Fruit fly (Drosophila melanogaster) whole organism, embryonic: ENCODE data around the gene bbg.

Experiments used
- Adf1 ChIP-seq: fragments of 200-800 bp; sonication (Bioruptor generic); IDR thresholded peaks from 2 replicates; pipeline ENCODE4 v1.3.6; 2022; ENCODE audit warnings: missing biosample characterization, missing genetic modification characterization
- Bteb2 ChIP-seq: fragments of 200-800 bp; sonication (Bioruptor generic); optimal IDR thresholded peaks from 2 replicates; lab custom pipeline; 2016; ENCODE audit warnings: missing biosample characterization, missing genetic modification characterization
- CG10654 ChIP-seq: fragments of 200-800 bp; sonication (Bioruptor generic); optimal IDR thresholded peaks from 2 replicates; lab custom pipeline; 2016; ENCODE audit warnings: missing biosample characterization, missing genetic modification characterization
- CG11695 ChIP-seq: fragments of 200-800 bp; sonication (Bioruptor generic); IDR thresholded peaks from 3 replicates; pipeline ENCODE4 v1.3.6; 2022; ENCODE audit warnings: missing biosample characterization, missing genetic modification characterization
- CG12104 ChIP-seq: fragments of 200-800 bp; sonication (Bioruptor generic); optimal IDR thresholded peaks from 3 replicates; lab custom pipeline; 2016; ENCODE audit warnings: missing biosample characterization, missing genetic modification characterization
- CG14965 ChIP-seq: fragments of 200-800 bp; sonication (Bioruptor generic); optimal IDR thresholded peaks from 2 replicates; lab custom pipeline; 2016; ENCODE audit warnings: missing biosample characterization, missing genetic modification characterization, borderline replicate concordance
- CG15011 ChIP-seq: fragments of 200-800 bp; sonication (Bioruptor generic); optimal IDR thresholded peaks from 3 replicates; lab custom pipeline; 2018; ENCODE audit warnings: missing biosample characterization, mild to moderate bottlenecking, missing genetic modification characterization
- CG15696 ChIP-seq: fragments of 200-800 bp; sonication (Bioruptor generic); optimal IDR thresholded peaks from 2 replicates; lab custom pipeline; 2019; ENCODE audit warnings: missing biosample characterization, mild to moderate bottlenecking, missing genetic modification characterization, moderate library complexity
- CG16779 ChIP-seq: fragments of 200-800 bp; sonication (Bioruptor generic); IDR thresholded peaks from 2 replicates; pipeline ENCODE4 v1.3.6; 2022; ENCODE audit warnings: missing biosample characterization, missing genetic modification characterization
- CG17186 ChIP-seq: fragments of 200-800 bp; sonication (Bioruptor generic); optimal IDR thresholded peaks from 3 replicates; lab custom pipeline; 2017; ENCODE audit warnings: missing biosample characterization, missing genetic modification reagents, missing genetic modification characterization
- CG31224 ChIP-seq: fragments of 200-800 bp; sonication (Bioruptor generic); IDR thresholded peaks from 2 replicates; pipeline ENCODE4 v1.3.6; 2022; ENCODE audit warnings: missing biosample characterization, missing genetic modification characterization
- CG34376 ChIP-seq: fragments of 200-800 bp; sonication (Bioruptor generic); optimal IDR thresholded peaks from 2 replicates; lab custom pipeline; 2018; ENCODE audit warnings: missing biosample characterization, mild to moderate bottlenecking, missing genetic modification characterization
- CG4617 ChIP-seq: fragments of 200-800 bp; sonication (Bioruptor generic); optimal IDR thresholded peaks from 3 replicates; lab custom pipeline; 2016; ENCODE audit warnings: missing biosample characterization, missing genetic modification characterization, borderline replicate concordance
- CG5953 ChIP-seq: fragments of 200-800 bp; sonication (Bioruptor generic); IDR thresholded peaks from 2 replicates; pipeline ENCODE4 v1.3.6; 2022; ENCODE audit warnings: missing biosample characterization, missing genetic modification characterization
- CG7786 ChIP-seq: fragments of 200-800 bp; sonication (Bioruptor generic); optimal IDR thresholded peaks from 2 replicates; lab custom pipeline; 2016; ENCODE audit warnings: missing biosample characterization, missing genetic modification characterization
- CG7928 ChIP-seq: fragments of 200-800 bp; sonication (Bioruptor generic); optimal IDR thresholded peaks from 2 replicates; lab custom pipeline; 2017; ENCODE audit warnings: missing biosample characterization, mild to moderate bottlenecking, missing genetic modification characterization
- CG7963 ChIP-seq: fragments of 200-800 bp; sonication (Bioruptor generic); IDR thresholded peaks from 3 replicates; pipeline ENCODE4 v1.3.6; 2022; ENCODE audit warnings: missing biosample characterization, missing genetic modification characterization; ENCODE audit not compliant: partially characterized antibody
- CG8944 ChIP-seq: fragments of 200-800 bp; sonication (Bioruptor generic); optimal IDR thresholded peaks from 3 replicates; lab custom pipeline; 2016; ENCODE audit warnings: missing biosample characterization, missing genetic modification characterization
- CG9215 ChIP-seq: fragments of 200-800 bp; sonication (Bioruptor generic); IDR thresholded peaks from 2 replicates; pipeline ENCODE4 v1.3.6; 2022; ENCODE audit warnings: missing biosample characterization, missing genetic modification characterization
- CG9609 ChIP-seq: fragments of 200-800 bp; sonication (Bioruptor generic); optimal IDR thresholded peaks from 3 replicates; lab custom pipeline; 2016; ENCODE audit warnings: missing biosample characterization, missing genetic modification characterization
- Chrac-16 ChIP-seq: fragments of 200-800 bp; sonication (Bioruptor generic); optimal IDR thresholded peaks from 3 replicates; lab custom pipeline; 2016; ENCODE audit warnings: missing biosample characterization, missing genetic modification characterization
- CoRest ChIP-seq: fragments of 200-800 bp; sonication (Bioruptor generic); optimal IDR thresholded peaks from 3 replicates; lab custom pipeline; 2018; ENCODE audit warnings: missing biosample characterization, mild to moderate bottlenecking, missing genetic modification characterization, moderate library complexity
- Dp ChIP-seq: fragments of 200-800 bp; sonication (Bioruptor generic); optimal IDR thresholded peaks from 2 replicates; lab custom pipeline; 2018; ENCODE audit warnings: missing biosample characterization, mild to moderate bottlenecking, missing genetic modification characterization, moderate library complexity
- E2f2 ChIP-seq: fragments of 200-800 bp; sonication (Bioruptor generic); IDR thresholded peaks from 2 replicates; pipeline ENCODE4 v1.3.6; 2022; ENCODE audit warnings: missing biosample characterization, missing genetic modification characterization
- HLH4C ChIP-seq: fragments of 200-800 bp; sonication (Bioruptor generic); IDR thresholded peaks from 3 replicates; pipeline ENCODE4 v1.3.6; 2022; ENCODE audit warnings: missing biosample characterization, missing genetic modification characterization; ENCODE audit not compliant: partially characterized antibody
- MBD-R2 ChIP-seq: fragments of 200-800 bp; sonication (Bioruptor generic); IDR thresholded peaks from 2 replicates; pipeline ENCODE4 v1.3.6; 2022; ENCODE audit warnings: missing biosample characterization, missing genetic modification characterization
- Mes4 ChIP-seq: fragments of 200-800 bp; sonication (Bioruptor generic); optimal IDR thresholded peaks from 2 replicates; lab custom pipeline; 2016; ENCODE audit warnings: missing biosample characterization, missing genetic modification characterization
- Myb ChIP-seq: fragments of 200-800 bp; sonication (Bioruptor generic); optimal IDR thresholded peaks from 2 replicates; lab custom pipeline; 2016; ENCODE audit warnings: missing biosample characterization, missing genetic modification characterization
- Rx ChIP-seq: fragments of 200-800 bp; sonication (Bioruptor generic); IDR thresholded peaks from 2 replicates; pipeline ENCODE4 v1.3.6; 2022; ENCODE audit warnings: missing biosample characterization, missing genetic modification characterization
- Sin3A ChIP-seq: fragments of >200 bp; optimal IDR thresholded peaks from 2 replicates; lab custom pipeline; 2018
- Spps ChIP-seq: fragments of 200-800 bp; sonication (Bioruptor generic); optimal IDR thresholded peaks from 2 replicates; lab custom pipeline; 2018; ENCODE audit warnings: missing biosample characterization, mild to moderate bottlenecking, missing genetic modification characterization
- Ssrp ChIP-seq: fragments of 200-800 bp; sonication (Bioruptor generic); optimal IDR thresholded peaks from 2 replicates; lab custom pipeline; 2018; ENCODE audit warnings: missing biosample characterization, mild to moderate bottlenecking, missing genetic modification characterization, moderate library complexity
- TFAM ChIP-seq: fragments of 200-800 bp; sonication (Bioruptor generic); optimal IDR thresholded peaks from 2 replicates; lab custom pipeline; 2017; ENCODE audit warnings: missing biosample characterization, missing genetic modification characterization, inconsistent platforms
- cwo ChIP-seq: fragments of 200-800 bp; sonication (Bioruptor generic); optimal IDR thresholded peaks from 3 replicates; lab custom pipeline; 2017; ENCODE audit warnings: missing biosample characterization, missing genetic modification characterization, mild to moderate bottlenecking, moderate library complexity, missing genetic modification reagents
- eyg ChIP-seq: fragments of 200-800 bp; sonication (Bioruptor generic); optimal IDR thresholded peaks from 3 replicates; lab custom pipeline; 2016; ENCODE audit warnings: missing biosample characterization, missing genetic modification characterization
- ftz-f1 ChIP-seq: fragments of 200-800 bp; sonication (Bioruptor generic); optimal IDR thresholded peaks from 2 replicates; lab custom pipeline; 2016; ENCODE audit warnings: missing biosample characterization, missing genetic modification characterization
- fu2 ChIP-seq: fragments of 200-800 bp; sonication (Bioruptor generic); optimal IDR thresholded peaks from 2 replicates; lab custom pipeline; 2016; ENCODE audit warnings: missing biosample characterization, missing genetic modification characterization
- jing ChIP-seq: fragments of 200-800 bp; sonication (Bioruptor generic); optimal IDR thresholded peaks from 2 replicates; lab custom pipeline; 2018; ENCODE audit warnings: missing biosample characterization, mild to moderate bottlenecking, missing genetic modification characterization
- knrl ChIP-seq: fragments of 200-800 bp; sonication (Bioruptor generic); IDR thresholded peaks from 3 replicates; pipeline ENCODE4 v1.3.6; 2022; ENCODE audit warnings: missing biosample characterization, missing genetic modification characterization; ENCODE audit not compliant: partially characterized antibody
- lab ChIP-seq: fragments of 200-800 bp; sonication (Bioruptor generic); optimal IDR thresholded peaks from 3 replicates; lab custom pipeline; 2017; ENCODE audit warnings: missing biosample characterization, missing genetic modification characterization, mild to moderate bottlenecking, moderate library complexity, missing genetic modification reagents
- lov ChIP-seq, 2 experiments: fragments of 200-800 bp in 1 of 2; fragments of >200 bp in 1 of 2; sonication (Bioruptor generic) in 1 of 2; IDR thresholded peaks in 1 of 2; optimal IDR thresholded peaks in 1 of 2; 2 replicates in 1 of 2; 3 replicates in 1 of 2; pipeline versions ENCODE4 v1.3.6 to Lab custom; 2017 to 2022; ENCODE audit warnings: missing biosample characterization in 1 of 2, missing genetic modification characterization in 1 of 2
- ro ChIP-seq: fragments of 200-800 bp; sonication (Bioruptor generic); IDR thresholded peaks from 2 replicates; pipeline ENCODE4 v1.3.6; 2022; ENCODE audit warnings: missing biosample characterization, missing genetic modification characterization
- scrt ChIP-seq: fragments of 200-800 bp; sonication (Bioruptor generic); optimal IDR thresholded peaks from 2 replicates; lab custom pipeline; 2018; ENCODE audit warnings: missing biosample characterization, mild to moderate bottlenecking, missing genetic modification characterization, moderate library complexity
- sim ChIP-seq: fragments of 200-800 bp; sonication (Bioruptor generic); IDR thresholded peaks from 2 replicates; pipeline ENCODE4 v1.3.6; 2022; ENCODE audit warnings: missing biosample characterization, missing genetic modification characterization
- stc ChIP-seq: fragments of 200-800 bp; sonication (Bioruptor generic); IDR thresholded peaks from 2 replicates; pipeline ENCODE4 v1.3.6; 2022; ENCODE audit warnings: missing biosample characterization, missing genetic modification characterization
- tio ChIP-seq: fragments of 200-800 bp; sonication (Bioruptor generic); optimal IDR thresholded peaks from 2 replicates; lab custom pipeline; 2017; ENCODE audit warnings: missing biosample characterization, missing genetic modification characterization, inconsistent platforms
- tll ChIP-seq, 2 experiments: fragments of 200-800 bp in 1 of 2; fragments of >200 bp in 1 of 2; sonication (Bioruptor generic) in 1 of 2; optimal IDR thresholded peaks; 2 replicates each; lab custom pipeline; 2017 to 2019; ENCODE audit warnings: missing biosample characterization in 2 of 2, missing genetic modification characterization in 2 of 2, mild to moderate bottlenecking in 1 of 2, moderate library complexity in 1 of 2
- unc-4 ChIP-seq: fragments of 200-800 bp; sonication (Bioruptor generic); IDR thresholded peaks from 2 replicates; pipeline ENCODE4 v1.3.6; 2022; ENCODE audit warnings: missing biosample characterization, missing genetic modification characterization; ENCODE audit not compliant: partially characterized antibody
- zf30C ChIP-seq: fragments of 200-800 bp; sonication (Bioruptor generic); optimal IDR thresholded peaks from 3 replicates; lab custom pipeline; 2018; ENCODE audit warnings: missing biosample characterization, mild to moderate bottlenecking, missing genetic modification characterization

Gene bbg

DNA sequence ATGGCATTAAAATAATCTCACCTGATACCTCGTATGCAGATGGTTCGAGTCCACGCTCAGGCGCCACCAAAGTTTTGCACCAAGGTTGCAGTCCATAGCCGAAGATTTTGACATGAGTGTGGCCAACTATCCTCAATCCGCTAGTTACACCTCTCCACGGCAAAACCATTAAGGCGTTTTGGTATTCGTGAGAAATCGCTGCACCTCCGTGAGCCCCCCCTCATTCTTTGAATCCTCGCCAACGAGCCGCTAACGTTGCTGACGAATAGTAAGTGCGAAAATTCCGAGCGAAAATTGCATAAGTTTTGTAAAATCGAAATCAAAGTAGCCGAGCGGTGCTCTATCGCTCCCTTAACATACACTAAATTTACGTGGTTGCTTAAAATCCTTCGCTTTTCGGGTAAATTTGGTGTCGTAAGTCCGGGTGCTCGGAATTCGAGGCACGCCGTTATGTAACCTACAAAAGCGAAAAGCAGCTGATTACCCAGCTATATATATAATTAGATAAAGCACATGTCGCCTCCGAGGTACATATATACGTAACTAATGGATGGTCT is 1.4 kb upstream of the bbg start, which contains the start of gene Mpcp2 (continued):
- no peak for TF ChIP-seq CG16779
- no peak for TF ChIP-seq CG10654 (GFP tag; lab: Kevin White, UChicago)
- TF ChIP-seq Mes4 (GFP tag; lab: Kevin White, UChicago) = peak; percentile 1
- peak; percentile 46 for TF ChIP-seq CG34376 (GFP tag; lab: Kevin White, UChicago)
- TF ChIP-seq CG7786 = peak; percentile 0
- no peak for TF ChIP-seq lov (optimal IDR thresholded peaks at IDR 0.05; lab: Kevin White, UChicago)
- peak; percentile 74; the same call in 2 of the 3 replicates for TF ChIP-seq lov (GFP tag; IDR thresholded peaks at IDR 0.05; lab: Robert Waterston, UW)
- TF ChIP-seq scrt (GFP tag; lab: Kevin White, UChicago) = peak; percentile 27
- TF ChIP-seq CG12104 = no peak
- TF ChIP-seq cwo = peak; percentile 43
- peak; percentile 49 for TF ChIP-seq Myb (GFP tag; lab: Kevin White, UChicago)
- no peak for TF ChIP-seq CG11695 (GFP tag; lab: Robert Waterston, UW)
- peak; percentile 44 for TF ChIP-seq zf30C (GFP tag; lab: Kevin White, UChicago)
- TF ChIP-seq CG5953 (GFP tag; lab: Robert Waterston, UW) = no peak
- peak; percentile 18; the same call in 2 of the 3 replicates for TF ChIP-seq HLH4C (GFP tag; lab: Robert Waterston, UW)
- TF ChIP-seq CG4617 = peak; percentile 76
- TF ChIP-seq CG14965 (GFP tag; lab: Kevin White, UChicago) = no peak
- peak; percentile 42 for TF ChIP-seq Sin3A
- peak; percentile 6 for TF ChIP-seq fu2
- no peak for TF ChIP-seq tll (GFP tag; optimal IDR thresholded peaks at IDR 0.05; lab: Kevin White, UChicago)
- TF ChIP-seq Rx (GFP tag; lab: Robert Waterston, UW) = no peak
- no peak for TF ChIP-seq sim (GFP tag; lab: Robert Waterston, UW)
- no peak for TF ChIP-seq CG9215 (GFP tag; lab: Robert Waterston, UW)
- no peak for TF ChIP-seq ro (GFP tag; lab: Robert Waterston, UW)
- TF ChIP-seq Dp = peak; percentile 59
- no peak for TF ChIP-seq tio (GFP tag; lab: Kevin White, UChicago)
- TF ChIP-seq jing (GFP tag; lab: Kevin White, UChicago) = no peak
- TF ChIP-seq stc (GFP tag; lab: Robert Waterston, UW) = peak; percentile 13; the same call in 1 of the 2 replicates
- no peak for TF ChIP-seq CG31224
- no peak for TF ChIP-seq TFAM (GFP tag; lab: Kevin White, UChicago)
- TF ChIP-seq CG7963 = no peak
- TF ChIP-seq CG7928 (GFP tag; lab: Kevin White, UChicago) = peak; percentile 54
- TF ChIP-seq E2f2 (GFP tag; lab: Robert Waterston, UW) = peak; percentile 62
- TF ChIP-seq CG15011 (GFP tag; lab: Kevin White, UChicago) = no peak
- TF ChIP-seq MBD-R2 (GFP tag; lab: Robert Waterston, UW) = peak; percentile 32; the same call in 1 of the 2 replicates
- TF ChIP-seq lab (GFP tag; lab: Kevin White, UChicago) = peak; percentile 72
- TF ChIP-seq Spps = peak; percentile 30
- TF ChIP-seq Chrac-16 (GFP tag; lab: Kevin White, UChicago) = no peak
- TF ChIP-seq knrl (GFP tag; lab: Robert Waterston, UW) = peak; percentile 54; the same call in 1 of the 3 replicates
- TF ChIP-seq CG15696 (tag; lab: Kevin White, UChicago) = no peak
- peak; percentile 52 for TF ChIP-seq CoRest (tag; lab: Kevin White, UChicago)
- peak; percentile 46 for TF ChIP-seq unc-4 (GFP tag; lab: Robert Waterston, UW)
- TF ChIP-seq Ssrp = no peak
- peak; percentile 19 for TF ChIP-seq CG17186 (GFP tag; lab: Kevin White, UChicago)
- TF ChIP-seq CG9609 (GFP tag; lab: Kevin White, UChicago) = peak; percentile 14
- no peak; the same call in 1 of the 2 replicates for TF ChIP-seq Adf1 (GFP tag; lab: Robert Waterston, UW)
- TF ChIP-seq CG8944 (GFP tag; lab: Kevin White, UChicago) = no peak
- no peak for TF ChIP-seq eyg (GFP tag; lab: Kevin White, UChicago)
- TF ChIP-seq Bteb2 = no peak
- peak; percentile 65 for TF ChIP-seq ftz-f1 (GFP tag; lab: Kevin White, UChicago)
